Fruit fly (Drosophila melanogaster) whole organism, embryonic: ENCODE data around the gene Cdc37.
A peak's percentile ranks its signal among the peaks of the same experiment; 100 is the strongest.

Experiments used
- Asciz ChIP-seq: fragments of 200-800 bp; sonication (Bioruptor generic); optimal IDR thresholded peaks from 2 replicates; lab custom pipeline; 2017; ENCODE audit warnings: missing biosample characterization, mild to moderate bottlenecking, missing genetic modification characterization, missing genetic modification reagents
- CG11247 ChIP-seq: fragments of 200-800 bp; sonication (Bioruptor generic); IDR thresholded peaks from 2 replicates; pipeline ENCODE4 v1.3.6; 2022; ENCODE audit warnings: missing biosample characterization, missing genetic modification characterization
- CG12299 ChIP-seq: fragments of 200-800 bp; sonication (Bioruptor generic); optimal IDR thresholded peaks from 2 replicates; lab custom pipeline; 2018; ENCODE audit warnings: missing biosample characterization, mild to moderate bottlenecking, missing genetic modification characterization
- CG13287 ChIP-seq: fragments of 200-800 bp; sonication (Bioruptor generic); IDR thresholded peaks from 2 replicates; pipeline ENCODE4 v1.3.6; 2022; ENCODE audit warnings: missing biosample characterization, missing genetic modification characterization; ENCODE audit not compliant: partially characterized antibody
- CG13296 ChIP-seq: fragments of 200-800 bp; sonication (Bioruptor generic); optimal IDR thresholded peaks from 3 replicates; lab custom pipeline; 2018; ENCODE audit warnings: missing biosample characterization, mild to moderate bottlenecking, missing genetic modification characterization
- CG13624 ChIP-seq: fragments of 200-800 bp; sonication (Bioruptor generic); optimal IDR thresholded peaks from 2 replicates; lab custom pipeline; 2016; ENCODE audit warnings: missing biosample characterization, missing genetic modification characterization
- CG13894 ChIP-seq: fragments of 200-800 bp; sonication (Bioruptor generic); optimal IDR thresholded peaks from 3 replicates; lab custom pipeline; 2018; ENCODE audit warnings: missing biosample characterization, mild to moderate bottlenecking, missing genetic modification characterization, moderate library complexity
- CG15696 ChIP-seq: fragments of 200-800 bp; sonication (Bioruptor generic); optimal IDR thresholded peaks from 2 replicates; lab custom pipeline; 2019; ENCODE audit warnings: missing biosample characterization, mild to moderate bottlenecking, missing genetic modification characterization, moderate library complexity
- CG1647 ChIP-seq: fragments of 200-800 bp; sonication (Bioruptor generic); optimal IDR thresholded peaks from 3 replicates; lab custom pipeline; 2016; ENCODE audit warnings: missing biosample characterization, missing genetic modification characterization
- CG17385 ChIP-seq: fragments of 200-800 bp; sonication (Bioruptor generic); optimal IDR thresholded peaks from 3 replicates; lab custom pipeline; 2018; ENCODE audit warnings: missing biosample characterization, mild to moderate bottlenecking, missing genetic modification characterization
- CG17912 ChIP-seq: fragments of 200-800 bp; sonication (Bioruptor generic); optimal IDR thresholded peaks from 2 replicates; lab custom pipeline; 2018; ENCODE audit warnings: missing biosample characterization, mild to moderate bottlenecking, missing genetic modification characterization
- CG30403 ChIP-seq: fragments of 200-800 bp; sonication (Bioruptor generic); optimal IDR thresholded peaks from 3 replicates; lab custom pipeline; 2016; ENCODE audit warnings: missing biosample characterization, missing genetic modification characterization
- CG30431 ChIP-seq: fragments of 200-800 bp; sonication (Bioruptor generic); optimal IDR thresholded peaks from 2 replicates; lab custom pipeline; 2017; ENCODE audit warnings: missing biosample characterization, missing genetic modification characterization
- CG3838 ChIP-seq: fragments of 200-800 bp; sonication (Bioruptor generic); optimal IDR thresholded peaks from 3 replicates; lab custom pipeline; 2016; ENCODE audit warnings: missing biosample characterization, missing genetic modification characterization
- CG3995 ChIP-seq: fragments of 200-800 bp; sonication (Bioruptor generic); optimal IDR thresholded peaks from 3 replicates; lab custom pipeline; 2016; ENCODE audit warnings: missing biosample characterization, missing genetic modification characterization
- CG42726 ChIP-seq: fragments of 200-800 bp; sonication (Bioruptor generic); IDR thresholded peaks from 2 replicates; pipeline ENCODE4 v1.3.6; 2022; ENCODE audit warnings: missing biosample characterization, missing genetic modification characterization; ENCODE audit not compliant: partially characterized antibody
- CG8388 ChIP-seq: fragments of 200-800 bp; sonication (Bioruptor generic); optimal IDR thresholded peaks from 2 replicates; lab custom pipeline; 2019; ENCODE audit warnings: missing biosample characterization, mild to moderate bottlenecking, missing genetic modification characterization, moderate library complexity
- CG9437 ChIP-seq: fragments of 200-800 bp; sonication (Bioruptor generic); optimal IDR thresholded peaks from 2 replicates; lab custom pipeline; 2018; ENCODE audit warnings: missing biosample characterization, mild to moderate bottlenecking, missing genetic modification characterization
- CG9817 ChIP-seq: fragments of 200-800 bp; sonication (Bioruptor generic); optimal IDR thresholded peaks from 2 replicates; lab custom pipeline; 2018; ENCODE audit warnings: missing biosample characterization, mild to moderate bottlenecking, missing genetic modification characterization, moderate library complexity
- CkIIα-i1 ChIP-seq: fragments of 200-800 bp; sonication (Bioruptor generic); IDR thresholded peaks from 2 replicates; pipeline ENCODE4 v1.3.6; 2022; ENCODE audit warnings: missing biosample characterization, missing genetic modification characterization
- D ChIP-seq, 2 experiments: fragments of 200-800 bp in 1 of 2; fragments of >200 bp in 1 of 2; sonication (Bioruptor generic) in 1 of 2; optimal IDR thresholded peaks; 2 replicates in 1 of 2; 3 replicates in 1 of 2; lab custom pipeline; 2017; ENCODE audit warnings: mild to moderate bottlenecking in 1 of 2, missing biosample characterization in 1 of 2, missing genetic modification characterization in 1 of 2, missing genetic modification reagents in 1 of 2
- Dad ChIP-seq: fragments of 200-800 bp; sonication (Bioruptor generic); optimal IDR thresholded peaks from 3 replicates; lab custom pipeline; 2016; ENCODE audit warnings: missing biosample characterization, missing genetic modification characterization
- Doc3 ChIP-seq: fragments of 200-800 bp; sonication (Bioruptor generic); IDR thresholded peaks from 3 replicates; pipeline ENCODE4 v1.3.6; 2022; ENCODE audit warnings: missing biosample characterization, missing genetic modification characterization; ENCODE audit not compliant: partially characterized antibody
- Dref ChIP-seq: fragments of 200-800 bp; sonication (Bioruptor generic); IDR thresholded peaks from 2 replicates; pipeline ENCODE4 v1.3.6; 2022; ENCODE audit warnings: missing biosample characterization, missing genetic modification characterization
- Hand ChIP-seq: fragments of 200-800 bp; sonication (Bioruptor generic); optimal IDR thresholded peaks from 2 replicates; lab custom pipeline; 2017; ENCODE audit warnings: mild to moderate bottlenecking, missing biosample characterization, missing genetic modification reagents, missing genetic modification characterization
- Hey ChIP-seq: fragments of 200-800 bp; sonication (Bioruptor generic); optimal IDR thresholded peaks from 3 replicates; lab custom pipeline; 2018; ENCODE audit warnings: missing biosample characterization, mild to moderate bottlenecking, missing genetic modification characterization
- HmgD ChIP-seq: fragments of 200-800 bp; sonication (Bioruptor generic); optimal IDR thresholded peaks from 3 replicates; lab custom pipeline; 2016; ENCODE audit warnings: missing biosample characterization, missing genetic modification characterization
- Hr39 ChIP-seq: fragments of >200 bp; optimal IDR thresholded peaks from 2 replicates; lab custom pipeline; 2017
- MESR4 ChIP-seq: fragments of 200-800 bp; sonication (Bioruptor generic); optimal IDR thresholded peaks from 2 replicates; lab custom pipeline; 2018; ENCODE audit warnings: missing biosample characterization, mild to moderate bottlenecking, missing genetic modification characterization, moderate library complexity
- Max ChIP-seq: fragments of 200-800 bp; sonication (Bioruptor generic); optimal IDR thresholded peaks from 2 replicates; lab custom pipeline; 2016; ENCODE audit warnings: missing biosample characterization, mild to moderate bottlenecking, missing genetic modification characterization
- Nf-YB ChIP-seq: fragments of 200-800 bp; sonication (Bioruptor generic); optimal IDR thresholded peaks from 3 replicates; lab custom pipeline; 2019; ENCODE audit warnings: missing biosample characterization, mild to moderate bottlenecking, missing genetic modification characterization, moderate library complexity
- Six4 ChIP-seq: fragments of 200-800 bp; sonication (Bioruptor generic); optimal IDR thresholded peaks from 2 replicates; lab custom pipeline; 2016; ENCODE audit warnings: missing biosample characterization, missing genetic modification characterization
- chif ChIP-seq, 2 experiments: fragments of 200-800 bp; sonication (Bioruptor generic); optimal IDR thresholded peaks; 3 replicates each; lab custom pipeline; 2016; ENCODE audit warnings: missing biosample characterization in 2 of 2, missing genetic modification characterization in 2 of 2
- ci ChIP-seq: fragments of 200-800 bp; sonication (Bioruptor generic); IDR thresholded peaks from 3 replicates; pipeline ENCODE4 v1.3.6; 2022; ENCODE audit warnings: missing biosample characterization, missing genetic modification characterization
- crc ChIP-seq: fragments of 200-800 bp; sonication (Bioruptor generic); optimal IDR thresholded peaks from 2 replicates; lab custom pipeline; 2016; ENCODE audit warnings: missing biosample characterization, missing genetic modification characterization
- danr ChIP-seq: fragments of 200-800 bp; sonication (Bioruptor generic); IDR thresholded peaks from 2 replicates; pipeline ENCODE4 v1.3.6; 2022; ENCODE audit warnings: missing biosample characterization, missing genetic modification characterization
- disco-r ChIP-seq: fragments of 200-800 bp; sonication (Bioruptor generic); optimal IDR thresholded peaks from 2 replicates; lab custom pipeline; 2016; ENCODE audit warnings: missing biosample characterization, missing genetic modification characterization
- exex ChIP-seq: fragments of 200-800 bp; sonication (Bioruptor generic); optimal IDR thresholded peaks from 4 replicates; lab custom pipeline; 2018; ENCODE audit warnings: missing biosample characterization, mild to moderate bottlenecking, missing genetic modification characterization, moderate library complexity
- gcm ChIP-seq: fragments of 200-800 bp; sonication (Bioruptor generic); optimal IDR thresholded peaks from 2 replicates; lab custom pipeline; 2019; ENCODE audit warnings: missing biosample characterization, mild to moderate bottlenecking, missing genetic modification characterization, moderate library complexity
- hb ChIP-seq: fragments of 200-800 bp; sonication (Bioruptor generic); IDR thresholded peaks from 3 replicates; pipeline ENCODE4 v1.3.6; 2022; ENCODE audit warnings: missing biosample characterization, missing genetic modification characterization; ENCODE audit not compliant: partially characterized antibody
- hbn ChIP-seq: fragments of 200-800 bp; sonication (Bioruptor generic); IDR thresholded peaks from 2 replicates; pipeline ENCODE4 v1.3.6; 2022; ENCODE audit warnings: missing biosample characterization, missing genetic modification characterization; ENCODE audit not compliant: partially characterized antibody
- mirr ChIP-seq: fragments of 200-800 bp; sonication (Bioruptor generic); optimal IDR thresholded peaks from 3 replicates; lab custom pipeline; 2018; ENCODE audit warnings: missing biosample characterization, mild to moderate bottlenecking, missing genetic modification characterization
- pzg ChIP-seq: fragments of 200-800 bp; sonication (Bioruptor generic); optimal IDR thresholded peaks from 3 replicates; lab custom pipeline; 2018; ENCODE audit warnings: missing biosample characterization, mild to moderate bottlenecking, missing genetic modification characterization, moderate library complexity
- sens ChIP-seq: fragments of 200-800 bp; sonication (Bioruptor generic); peaks from one replicate; lab custom pipeline; 2016; ENCODE audit warnings: missing biosample characterization, missing genetic modification characterization
- sens-2 ChIP-seq: fragments of 200-800 bp; sonication (Bioruptor generic); IDR thresholded peaks from 2 replicates; pipeline ENCODE4 v1.3.6; 2022; ENCODE audit warnings: missing biosample characterization, missing genetic modification characterization
- sna ChIP-seq: fragments of 200-800 bp; sonication (Bioruptor generic); IDR thresholded peaks from 2 replicates; pipeline ENCODE4 v1.3.6; 2022; ENCODE audit warnings: missing biosample characterization, missing genetic modification characterization; ENCODE audit not compliant: partially characterized antibody
- sqz ChIP-seq: fragments of 200-800 bp; sonication (Bioruptor generic); optimal IDR thresholded peaks from 3 replicates; lab custom pipeline; 2018; ENCODE audit warnings: missing biosample characterization, mild to moderate bottlenecking, missing genetic modification characterization
- tna ChIP-seq: fragments of 200-800 bp; sonication (Bioruptor generic); IDR thresholded peaks from 2 replicates; pipeline ENCODE4 v1.3.6; 2022; ENCODE audit warnings: missing biosample characterization, missing genetic modification characterization; ENCODE audit not compliant: partially characterized antibody
- tx ChIP-seq: fragments of 200-800 bp; sonication (Bioruptor generic); optimal IDR thresholded peaks from 2 replicates; lab custom pipeline; 2016; ENCODE audit warnings: missing biosample characterization, missing genetic modification characterization
- unc-4 ChIP-seq: fragments of 200-800 bp; sonication (Bioruptor generic); IDR thresholded peaks from 2 replicates; pipeline ENCODE4 v1.3.6; 2022; ENCODE audit warnings: missing biosample characterization, missing genetic modification characterization; ENCODE audit not compliant: partially characterized antibody

The Cdc37 gene

DNA sequence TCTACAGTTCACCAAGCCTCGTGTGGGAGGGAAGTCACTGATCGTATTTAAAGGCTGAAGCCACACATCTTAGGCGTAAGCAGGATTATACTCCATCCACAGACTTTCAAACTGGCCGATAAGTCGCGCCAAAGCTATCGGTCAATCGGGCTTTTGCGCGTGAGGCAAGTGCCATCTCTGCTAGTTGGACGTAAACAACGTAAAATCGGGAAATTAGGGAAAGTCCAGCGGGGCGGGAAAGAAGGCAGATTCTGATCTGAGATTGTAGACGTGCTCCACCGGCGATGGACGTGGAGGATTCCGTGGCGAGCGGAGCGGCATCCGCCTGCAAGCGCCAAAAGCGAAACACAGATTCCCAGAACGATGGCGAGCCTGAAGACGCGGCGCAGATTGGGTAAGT, 39.0 kb upstream of the Cdc37 start, which contains the start of gene CG8001 (continued):
- TF ChIP-seq CG42726 (GFP tag; lab: Robert Waterston, UW), result no peak
- no peak for TF ChIP-seq CG13894 (tag; lab: Kevin White, UChicago)
- TF ChIP-seq HmgD (GFP tag; lab: Kevin White, UChicago), result no peak
- TF ChIP-seq disco-r (GFP tag; lab: Kevin White, UChicago), result no peak
- no peak for TF ChIP-seq CG30431
- TF ChIP-seq CG12299 (tag; lab: Kevin White, UChicago), result no peak
- no peak for TF ChIP-seq chif (GFP tag; optimal IDR thresholded peaks at IDR 0.05; lab: Kevin White, UChicago)
- TF ChIP-seq ci, result no peak
- no peak for TF ChIP-seq Six4 (GFP tag; lab: Kevin White, UChicago)
- no peak for TF ChIP-seq CkIIα-i1
- TF ChIP-seq Nf-YB (GFP tag; lab: Kevin White, UChicago), result no peak
- no peak for TF ChIP-seq CG11247 (GFP tag; lab: Robert Waterston, UW)
- no peak for TF ChIP-seq CG17912 (GFP tag; lab: Kevin White, UChicago)
- peak; percentile 71 for TF ChIP-seq unc-4 (GFP tag; lab: Robert Waterston, UW)
- TF ChIP-seq CG13624, result no peak
- TF ChIP-seq CG1647 (GFP tag; lab: Kevin White, UChicago), result no peak
- TF ChIP-seq tx (GFP tag; lab: Kevin White, UChicago), result no peak
- TF ChIP-seq CG9817, result no peak
- no peak for TF ChIP-seq gcm (GFP tag; lab: Kevin White, UChicago)
- TF ChIP-seq CG13296, result no peak
- TF ChIP-seq Max, result no peak
- no peak for TF ChIP-seq Hr39
- no peak for TF ChIP-seq sqz (GFP tag; lab: Kevin White, UChicago)
- TF ChIP-seq danr, result no peak
- no peak for TF ChIP-seq CG15696 (tag; lab: Kevin White, UChicago)
- no peak for TF ChIP-seq CG3995 (GFP tag; lab: Kevin White, UChicago)
- no peak for TF ChIP-seq sens (GFP tag; lab: Kevin White, UChicago)
- TF ChIP-seq hbn (GFP tag; lab: Robert Waterston, UW), result peak; percentile 66
- TF ChIP-seq mirr (GFP tag; lab: Kevin White, UChicago), result no peak
- no peak for TF ChIP-seq sens-2 (GFP tag; lab: Robert Waterston, UW)
- TF ChIP-seq tna (GFP tag; lab: Robert Waterston, UW), result 0 out of 2 replicates have a peak, but pooled peaks have one; percentile 26
- TF ChIP-seq Dad (GFP tag; lab: Kevin White, UChicago), result no peak
- TF ChIP-seq Asciz (GFP tag; lab: Kevin White, UChicago), result no peak
- no peak for TF ChIP-seq Hand (GFP tag; lab: Kevin White, UChicago)
- TF ChIP-seq CG9437 (GFP tag; lab: Kevin White, UChicago), result peak; percentile 98
- no peak for TF ChIP-seq CG8388
- no peak for TF ChIP-seq exex (tag; lab: Kevin White, UChicago)
- peak; percentile 45 for TF ChIP-seq pzg (GFP tag; lab: Kevin White, UChicago)
- peak; percentile 72 for TF ChIP-seq CG13287 (GFP tag; lab: Robert Waterston, UW)
- TF ChIP-seq CG30403 (GFP tag; lab: Kevin White, UChicago), result no peak
- TF ChIP-seq D (optimal IDR thresholded peaks at IDR 0.05; lab: Kevin White, UChicago), result no peak
- no peak for TF ChIP-seq D (GFP tag; optimal IDR thresholded peaks at IDR 0.05; lab: Kevin White, UChicago)
- TF ChIP-seq CG3838, result no peak
- peak; percentile 41; the same call in 1 of the 2 replicates for TF ChIP-seq sna (GFP tag; lab: Robert Waterston, UW)
- peak; percentile 65; the same call in 1 of the 3 replicates for TF ChIP-seq hb (GFP tag; lab: Robert Waterston, UW)
- TF ChIP-seq Hey (tag; lab: Kevin White, UChicago), result no peak
- peak; percentile 6 for TF ChIP-seq MESR4 (GFP tag; lab: Kevin White, UChicago)
- no peak for TF ChIP-seq crc (GFP tag; lab: Kevin White, UChicago)
- TF ChIP-seq Doc3 (GFP tag; lab: Robert Waterston, UW), result peak; percentile 46; the same call in 1 of the 3 replicates
- TF ChIP-seq CG17385, result no peak
- peak; percentile 76 for TF ChIP-seq Dref (GFP tag; lab: Robert Waterston, UW)
